Fruit fly (Drosophila melanogaster) whole organism, embryonic: ENCODE measurements around the gene CG7728.

Experiments
- Abd-B ChIP-seq: fragments of 200-800 bp; sonication (Bioruptor generic); optimal IDR thresholded peaks from 2 replicates; lab custom pipeline; 2018; ENCODE audit warnings: missing biosample characterization, mild to moderate bottlenecking, missing genetic modification characterization, moderate library complexity
- CG10209 ChIP-seq: fragments of 200-800 bp; sonication (Bioruptor generic); optimal IDR thresholded peaks from 3 replicates; lab custom pipeline; 2017; ENCODE audit warnings: missing biosample characterization, mild to moderate bottlenecking, missing genetic modification characterization, missing genetic modification reagents
- CG10274 ChIP-seq: fragments of 200-800 bp; sonication (Bioruptor generic); optimal IDR thresholded peaks from 3 replicates; lab custom pipeline; 2017; ENCODE audit warnings: missing biosample characterization, mild to moderate bottlenecking, missing genetic modification characterization
- CG10321 ChIP-seq: fragments of 200-800 bp; sonication (Bioruptor generic); IDR thresholded peaks from 2 replicates; pipeline ENCODE4 v1.3.6; 2022; ENCODE audit warnings: missing biosample characterization, missing genetic modification characterization
- CG10565 ChIP-seq: fragments of 200-800 bp; sonication (Bioruptor generic); optimal IDR thresholded peaks from 3 replicates; lab custom pipeline; 2016; ENCODE audit warnings: missing biosample characterization, mild to moderate bottlenecking, missing genetic modification characterization
- CG12769 ChIP-seq: fragments of 200-800 bp; sonication (Bioruptor generic); optimal IDR thresholded peaks from 2 replicates; lab custom pipeline; 2019; ENCODE audit warnings: missing biosample characterization, mild to moderate bottlenecking, missing genetic modification characterization, moderate library complexity
- CG13894 ChIP-seq: fragments of 200-800 bp; sonication (Bioruptor generic); optimal IDR thresholded peaks from 3 replicates; lab custom pipeline; 2018; ENCODE audit warnings: missing biosample characterization, mild to moderate bottlenecking, missing genetic modification characterization, moderate library complexity
- CG14050 ChIP-seq: fragments of 200-800 bp; sonication (Bioruptor generic); IDR thresholded peaks from 3 replicates; pipeline ENCODE4 v1.3.6; 2022; ENCODE audit warnings: missing biosample characterization, missing genetic modification characterization
- CG15696 ChIP-seq: fragments of 200-800 bp; sonication (Bioruptor generic); optimal IDR thresholded peaks from 2 replicates; lab custom pipeline; 2019; ENCODE audit warnings: missing biosample characterization, mild to moderate bottlenecking, missing genetic modification characterization, moderate library complexity
- CG1602 ChIP-seq: fragments of 200-800 bp; sonication (Bioruptor generic); optimal IDR thresholded peaks from 3 replicates; lab custom pipeline; 2016; ENCODE audit warnings: missing biosample characterization, missing genetic modification characterization
- CG16813 ChIP-seq: fragments of 200-800 bp; sonication (Bioruptor generic); IDR thresholded peaks from 3 replicates; pipeline ENCODE4 v1.3.6; 2022; ENCODE audit warnings: missing biosample characterization, missing genetic modification characterization; ENCODE audit not compliant: partially characterized antibody
- CG18011 ChIP-seq: fragments of 200-800 bp; sonication (Bioruptor generic); optimal IDR thresholded peaks from 2 replicates; lab custom pipeline; 2017; ENCODE audit warnings: missing biosample characterization, missing genetic modification characterization, mild to moderate bottlenecking, moderate library complexity, missing genotype
- CG2678 ChIP-seq: fragments of 200-800 bp; sonication (Bioruptor generic); optimal IDR thresholded peaks from 3 replicates; lab custom pipeline; 2019; ENCODE audit warnings: missing biosample characterization, mild to moderate bottlenecking, missing genetic modification characterization, moderate library complexity
- CG30020 ChIP-seq: fragments of 200-800 bp; optimal IDR thresholded peaks from 2 replicates; lab custom pipeline; 2019; ENCODE audit warnings: missing biosample characterization, mild to moderate bottlenecking, missing genetic modification characterization, moderate library complexity
- CG30431 ChIP-seq: fragments of 200-800 bp; sonication (Bioruptor generic); optimal IDR thresholded peaks from 2 replicates; lab custom pipeline; 2017; ENCODE audit warnings: missing biosample characterization, missing genetic modification characterization
- CG32767 ChIP-seq: fragments of 200-800 bp; sonication (Bioruptor generic); IDR thresholded peaks from 2 replicates; pipeline ENCODE4 v1.3.6; 2022; ENCODE audit warnings: missing biosample characterization, missing genetic modification characterization
- CG3838 ChIP-seq: fragments of 200-800 bp; sonication (Bioruptor generic); optimal IDR thresholded peaks from 3 replicates; lab custom pipeline; 2016; ENCODE audit warnings: missing biosample characterization, missing genetic modification characterization
- CG4282 ChIP-seq: fragments of 200-800 bp; sonication (Bioruptor generic); optimal IDR thresholded peaks from 2 replicates; lab custom pipeline; 2016; ENCODE audit warnings: missing biosample characterization, missing genetic modification characterization
- CG43689 ChIP-seq: fragments of 200-800 bp; sonication (Bioruptor generic); IDR thresholded peaks from 2 replicates; pipeline ENCODE4 v1.3.6; 2022; ENCODE audit warnings: missing biosample characterization, missing genetic modification characterization
- CG7372 ChIP-seq: fragments of 200-800 bp; sonication (Bioruptor generic); IDR thresholded peaks from 2 replicates; pipeline ENCODE4 v1.3.6; 2022; ENCODE audit warnings: missing biosample characterization, missing genetic modification characterization
- Dll ChIP-seq: fragments of 200-800 bp; sonication (Bioruptor generic); IDR thresholded peaks from 4 replicates; pipeline ENCODE4 v1.3.6; 2022; ENCODE audit warnings: missing biosample characterization, missing genetic modification characterization; ENCODE audit not compliant: partially characterized antibody
- Dref ChIP-seq: fragments of 200-800 bp; sonication (Bioruptor generic); IDR thresholded peaks from 2 replicates; pipeline ENCODE4 v1.3.6; 2022; ENCODE audit warnings: missing biosample characterization, missing genetic modification characterization
- Ets97D ChIP-seq: fragments of 200-800 bp; sonication (Bioruptor generic); optimal IDR thresholded peaks from 3 replicates; lab custom pipeline; 2016; ENCODE audit warnings: missing biosample characterization, missing genetic modification characterization
- Fer1 ChIP-seq: fragments of 200-800 bp; sonication (Bioruptor generic); optimal IDR thresholded peaks from 2 replicates; lab custom pipeline; 2017; ENCODE audit warnings: missing biosample characterization, mild to moderate bottlenecking, missing genetic modification characterization
- Fer2 ChIP-seq: fragments of 200-800 bp; sonication (Bioruptor generic); optimal IDR thresholded peaks from 2 replicates; lab custom pipeline; 2018; ENCODE audit warnings: missing biosample characterization, mild to moderate bottlenecking, missing genetic modification characterization, moderate library complexity
- Hmr ChIP-seq: fragments of 200-800 bp; sonication (Bioruptor generic); optimal IDR thresholded peaks from 3 replicates; lab custom pipeline; 2017; ENCODE audit warnings: mild to moderate bottlenecking, missing biosample characterization, missing genetic modification reagents, missing genetic modification characterization
- Hmx ChIP-seq: fragments of 200-800 bp; sonication (Bioruptor generic); optimal IDR thresholded peaks from 2 replicates; lab custom pipeline; 2016; ENCODE audit warnings: missing biosample characterization, missing genetic modification characterization
- Ravus ChIP-seq: fragments of 200-800 bp; sonication (Bioruptor generic); IDR thresholded peaks from 2 replicates; pipeline ENCODE4 v1.3.6; 2022; ENCODE audit warnings: missing biosample characterization, missing genetic modification characterization
- Sox102F ChIP-seq: fragments of 200-800 bp; sonication (Bioruptor generic); optimal IDR thresholded peaks from 2 replicates; lab custom pipeline; 2018; ENCODE audit warnings: missing biosample characterization, mild to moderate bottlenecking, missing genetic modification characterization, moderate library complexity
- Sry-δ ChIP-seq: fragments of 200-800 bp; sonication (Bioruptor generic); optimal IDR thresholded peaks from 2 replicates; lab custom pipeline; 2016; ENCODE audit warnings: missing biosample characterization, missing genetic modification characterization
- Xrp1 ChIP-seq: fragments of 200-800 bp; sonication (Bioruptor generic); IDR thresholded peaks from 2 replicates; pipeline ENCODE4 v1.3.6; 2022; ENCODE audit warnings: missing biosample characterization, missing genetic modification characterization
- abd-A ChIP-seq: fragments of 200-800 bp; sonication (Bioruptor generic); optimal IDR thresholded peaks from 3 replicates; lab custom pipeline; 2019; ENCODE audit warnings: missing biosample characterization, mild to moderate bottlenecking, missing genetic modification characterization, moderate library complexity
- az2 ChIP-seq: fragments of 200-800 bp; sonication (Bioruptor generic); optimal IDR thresholded peaks from 3 replicates; lab custom pipeline; 2016; ENCODE audit warnings: missing biosample characterization, missing genetic modification characterization
- bbx ChIP-seq: fragments of 200-800 bp; sonication (Bioruptor generic); IDR thresholded peaks from 2 replicates; pipeline ENCODE4 v1.3.6; 2022; ENCODE audit warnings: missing biosample characterization, missing genetic modification characterization; ENCODE audit not compliant: partially characterized antibody
- bcd ChIP-seq: fragments of 200-800 bp; sonication (Bioruptor generic); optimal IDR thresholded peaks from 2 replicates; lab custom pipeline; 2017; ENCODE audit warnings: missing biosample characterization, mild to moderate bottlenecking, missing genetic modification characterization
- br ChIP-seq: fragments of >200 bp; optimal IDR thresholded peaks from 2 replicates; lab custom pipeline; 2017
- cas ChIP-seq: fragments of 200-800 bp; sonication (Bioruptor generic); IDR thresholded peaks from 2 replicates; pipeline ENCODE4 v1.3.6; 2022; ENCODE audit warnings: missing biosample characterization, missing genetic modification characterization
- chinmo ChIP-seq: fragments of 200-800 bp; sonication (Bioruptor generic); IDR thresholded peaks from 4 replicates; pipeline ENCODE4 v1.3.6; 2022; ENCODE audit warnings: missing biosample characterization, missing genetic modification characterization; ENCODE audit not compliant: partially characterized antibody
- chm ChIP-seq: fragments of 200-800 bp; sonication (Bioruptor generic); IDR thresholded peaks from 2 replicates; pipeline ENCODE4 v1.3.6; 2022; ENCODE audit warnings: missing biosample characterization, missing genetic modification characterization
- crp ChIP-seq, 2 experiments: fragments of 200-800 bp; sonication (Bioruptor generic); optimal IDR thresholded peaks; 2 replicates in 1 of 2; 3 replicates in 1 of 2; lab custom pipeline; 2017; ENCODE audit warnings: missing biosample characterization in 2 of 2, missing genetic modification characterization in 2 of 2, mild to moderate bottlenecking in 1 of 2, moderate library complexity in 1 of 2
- inv ChIP-seq: fragments of 200-800 bp; sonication (Bioruptor generic); IDR thresholded peaks from 2 replicates; pipeline ENCODE4 v1.3.6; 2022; ENCODE audit warnings: missing biosample characterization, missing genetic modification characterization; ENCODE audit not compliant: partially characterized antibody
- nerfin-2 ChIP-seq: fragments of 200-800 bp; sonication (Bioruptor generic); IDR thresholded peaks from 2 replicates; pipeline ENCODE4 v1.3.6; 2022; ENCODE audit warnings: missing biosample characterization, missing genetic modification characterization; ENCODE audit not compliant: partially characterized antibody
- p53 ChIP-seq: fragments of 200-800 bp; sonication (Bioruptor generic); optimal IDR thresholded peaks from 2 replicates; lab custom pipeline; 2016; ENCODE audit warnings: missing biosample characterization, missing genetic modification characterization
- pb ChIP-seq: fragments of 200-800 bp; sonication (Bioruptor generic); optimal IDR thresholded peaks from 3 replicates; lab custom pipeline; 2016; ENCODE audit warnings: missing biosample characterization, missing genetic modification characterization
- sens ChIP-seq: fragments of 200-800 bp; sonication (Bioruptor generic); peaks from one replicate; lab custom pipeline; 2016; ENCODE audit warnings: missing biosample characterization, missing genetic modification characterization
- sisA ChIP-seq: fragments of 200-800 bp; sonication (Bioruptor generic); IDR thresholded peaks from 2 replicates; pipeline ENCODE4 v1.3.6; 2022; ENCODE audit warnings: missing biosample characterization, missing genetic modification characterization
- sna ChIP-seq: fragments of 200-800 bp; sonication (Bioruptor generic); IDR thresholded peaks from 2 replicates; pipeline ENCODE4 v1.3.6; 2022; ENCODE audit warnings: missing biosample characterization, missing genetic modification characterization; ENCODE audit not compliant: partially characterized antibody
- so ChIP-seq: fragments of 200-800 bp; sonication (Bioruptor generic); IDR thresholded peaks from 3 replicates; pipeline ENCODE4 v1.3.6; 2022; ENCODE audit warnings: missing biosample characterization, missing genetic modification characterization
- trem ChIP-seq: fragments of 200-800 bp; optimal IDR thresholded peaks from 3 replicates; lab custom pipeline; 2019; ENCODE audit warnings: missing biosample characterization, mild to moderate bottlenecking, missing genetic modification characterization, moderate library complexity
- vnd ChIP-seq: fragments of 200-800 bp; sonication (Bioruptor generic); IDR thresholded peaks from 3 replicates; pipeline ENCODE4 v1.3.6; 2022; ENCODE audit warnings: missing biosample characterization, missing genetic modification characterization; ENCODE audit not compliant: partially characterized antibody

The CG7728 gene

DNA sequence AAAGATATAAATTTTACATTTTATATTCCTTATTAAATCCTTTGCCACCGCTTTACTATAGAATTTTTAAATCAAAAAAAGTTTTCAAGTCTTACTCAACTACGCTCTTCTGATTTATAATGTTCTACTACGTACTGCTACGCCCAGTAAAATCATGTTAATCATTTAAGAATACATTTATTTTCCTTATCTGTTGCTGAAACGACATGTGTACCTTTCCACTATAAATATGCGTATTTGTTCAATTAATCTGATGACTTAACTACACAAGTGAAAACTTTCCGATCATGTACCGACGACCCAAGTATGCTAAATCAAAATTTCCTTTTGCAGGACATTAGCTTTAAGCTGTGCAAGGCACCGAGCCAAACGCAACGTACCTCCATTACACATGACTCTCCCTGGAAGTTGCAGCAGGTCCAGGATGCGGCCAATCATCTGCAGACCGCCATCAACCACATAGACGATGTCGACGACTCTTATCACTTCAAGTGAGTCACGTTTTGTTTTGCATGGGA is 36.1 kb downstream of the CG7728 start (continued):
- TF ChIP-seq Dll (no peak), p53 (GFP tag; lab: Kevin White, UChicago) (no peak), CG15696 (tag; lab: Kevin White, UChicago) (peak; percentile 12), CG10321 (GFP tag; lab: Robert Waterston, UW) (no peak), Sry-δ (GFP tag; lab: Kevin White, UChicago) (no peak)

DNA sequence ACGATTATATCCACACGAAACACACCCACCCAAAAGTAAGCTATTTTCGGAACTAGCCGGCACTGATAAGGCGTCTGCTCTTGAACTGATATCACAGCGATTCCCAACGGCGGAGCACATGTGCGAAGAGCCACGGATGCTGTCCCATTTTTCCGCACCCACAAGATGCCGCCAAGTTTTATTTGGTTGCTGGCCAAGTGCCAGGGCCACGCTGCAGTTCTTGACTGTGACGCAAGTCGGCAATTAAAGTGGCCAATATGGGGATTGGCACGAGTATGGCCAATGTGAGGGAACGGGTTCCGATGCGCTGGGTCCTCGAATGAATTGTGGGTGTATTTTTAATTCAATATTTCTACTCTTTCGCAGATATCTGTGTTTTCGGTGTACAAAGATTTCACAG is 37.6 kb downstream of the CG7728 start:
- TF ChIP-seq CG32767 (GFP tag; lab: Robert Waterston, UW) (no peak), CG30431 (GFP tag; lab: Kevin White, UChicago) (no peak), chm (no peak), az2 (GFP tag; lab: Kevin White, UChicago) (no peak), CG10209 (no peak), CG2678 (tag; lab: Kevin White, UChicago) (no peak), Fer2 (tag; lab: Kevin White, UChicago) (no peak), CG10274 (GFP tag; lab: Kevin White, UChicago) (no peak), sna (GFP tag; lab: Robert Waterston, UW) (no peak), vnd (GFP tag; lab: Robert Waterston, UW) (no peak), bcd (GFP tag; lab: Kevin White, UChicago) (no peak), bbx (GFP tag; lab: Robert Waterston, UW) (no peak), sisA (GFP tag; lab: Robert Waterston, UW) (no peak), br (lab: Kevin White, UChicago) (no peak), CG18011 (no peak), CG15696 (tag; lab: Kevin White, UChicago) (no peak), Ravus (no peak), CG43689 (no peak), so (GFP tag; lab: Robert Waterston, UW) (0 out of 3 replicates have a peak, but pooled peaks have one; percentile 16), sens (GFP tag; lab: Kevin White, UChicago) (peak; percentile 12), CG16813 (GFP tag; lab: Robert Waterston, UW) (no peak), Fer1 (GFP tag; lab: Kevin White, UChicago) (no peak), CG14050 (no peak), CG30020 (tag; lab: Kevin White, UChicago) (no peak), crp (GFP tag; optimal IDR thresholded peaks at IDR 0.05; lab: Kevin White, UChicago) (no peak), CG12769 (peak; percentile 67), abd-A (no peak), chinmo (GFP tag; lab: Robert Waterston, UW) (0 out of 4 replicates have a peak, but pooled peaks have one; percentile 23), CG3838 (GFP tag; lab: Kevin White, UChicago) (no peak), Hmx (GFP tag; lab: Kevin White, UChicago) (no peak), Dref (0 out of 2 replicates have a peak, but pooled peaks have one; percentile 24), cas (GFP tag; lab: Robert Waterston, UW) (no peak)
- TF ChIP-seq, all 482 proteins: peak for 5

dm6 chr3L:17055467-17055877 is 39.1 kb downstream of the CG7728 start, which contains the start of gene CG7724:
Gene CG7724, plus strand, starts transcription at chr3L:17055613.
- no peak for TF ChIP-seq Abd-B (GFP tag; lab: Kevin White, UChicago)
- TF ChIP-seq Hmx (GFP tag; lab: Kevin White, UChicago): no peak
- no peak for TF ChIP-seq Sox102F (GFP tag; lab: Kevin White, UChicago)
- no peak for TF ChIP-seq Hmr
- no peak for TF ChIP-seq CG7372 (GFP tag; lab: Robert Waterston, UW)
- peak; percentile 92 for TF ChIP-seq nerfin-2 (GFP tag; lab: Robert Waterston, UW)
- TF ChIP-seq pb: no peak
- TF ChIP-seq CG1602 (GFP tag; lab: Kevin White, UChicago): no peak
- no peak for TF ChIP-seq CG4282
- TF ChIP-seq Xrp1 (GFP tag; lab: Robert Waterston, UW): 0 out of 2 replicates have a peak, but pooled peaks have one; percentile 6
- TF ChIP-seq Ets97D (GFP tag; lab: Kevin White, UChicago): peak; percentile 2
- TF ChIP-seq trem (tag; lab: Kevin White, UChicago): peak; percentile 18
- peak; percentile 55 for TF ChIP-seq CG13894 (tag; lab: Kevin White, UChicago)
- TF ChIP-seq CG10565: no peak
- TF ChIP-seq inv (GFP tag; lab: Robert Waterston, UW): peak; percentile 43
